Fruit fly (Drosophila melanogaster) whole organism, embryonic: ENCODE data around the gene mRpL35.

Experiments
- CG13296 ChIP-seq: fragments of 200-800 bp; sonication (Bioruptor generic); optimal IDR thresholded peaks from 3 replicates; lab custom pipeline; 2018; ENCODE audit warnings: missing biosample characterization, mild to moderate bottlenecking, missing genetic modification characterization
- CG1529 ChIP-seq: fragments of 200-800 bp; sonication (Bioruptor generic); optimal IDR thresholded peaks from 3 replicates; lab custom pipeline; 2018; ENCODE audit warnings: missing biosample characterization, missing genetic modification characterization
- CG2202 ChIP-seq: fragments of 200-800 bp; sonication (Bioruptor generic); optimal IDR thresholded peaks from 2 replicates; lab custom pipeline; 2018; ENCODE audit warnings: missing biosample characterization, mild to moderate bottlenecking, missing genetic modification characterization
- CG31365 ChIP-seq: fragments of 200-800 bp; sonication (Bioruptor generic); optimal IDR thresholded peaks from 2 replicates; lab custom pipeline; 2018; ENCODE audit warnings: missing biosample characterization, mild to moderate bottlenecking, missing genetic modification characterization
- CG6765 ChIP-seq: fragments of 200-800 bp; sonication (Bioruptor generic); optimal IDR thresholded peaks from 3 replicates; lab custom pipeline; 2017; ENCODE audit warnings: missing biosample characterization, mild to moderate bottlenecking, missing genetic modification characterization
- CG9876 ChIP-seq: fragments of 200-800 bp; sonication (Bioruptor generic); optimal IDR thresholded peaks from 2 replicates; lab custom pipeline; 2016; ENCODE audit warnings: missing biosample characterization, missing genetic modification characterization
- HLHmδ ChIP-seq: fragments of 200-800 bp; sonication (Bioruptor generic); optimal IDR thresholded peaks from 2 replicates; lab custom pipeline; 2018; ENCODE audit warnings: missing biosample characterization, mild to moderate bottlenecking, missing genetic modification characterization, moderate library complexity
- NC2α ChIP-seq: fragments of 200-800 bp; sonication (Bioruptor generic); optimal IDR thresholded peaks from 2 replicates; lab custom pipeline; 2016; ENCODE audit warnings: missing biosample characterization, missing genetic modification characterization
- dimm ChIP-seq: fragments of 200-800 bp; sonication (Bioruptor generic); IDR thresholded peaks from 2 replicates; pipeline ENCODE4 v1.3.6; 2022; ENCODE audit warnings: missing biosample characterization, missing genetic modification characterization
- gfzf ChIP-seq: fragments of 200-800 bp; sonication (Bioruptor generic); optimal IDR thresholded peaks from 2 replicates; lab custom pipeline; 2016; ENCODE audit warnings: missing biosample characterization, mild to moderate bottlenecking, missing genetic modification characterization, moderate library complexity
- hbn ChIP-seq: fragments of 200-800 bp; sonication (Bioruptor generic); IDR thresholded peaks from 2 replicates; pipeline ENCODE4 v1.3.6; 2022; ENCODE audit warnings: missing biosample characterization, missing genetic modification characterization; ENCODE audit not compliant: partially characterized antibody
- odd ChIP-seq: fragments of 200-800 bp; sonication (Bioruptor generic); optimal IDR thresholded peaks from 2 replicates; lab custom pipeline; 2017; ENCODE audit warnings: missing biosample characterization, mild to moderate bottlenecking, missing genetic modification characterization

- TF ChIP-seq CG13296 (GFP tag; lab: Kevin White, UChicago) (no peak), CG9876 (no peak), gfzf (GFP tag; lab: Kevin White, UChicago) (no peak), CG2202 (tag; lab: Kevin White, UChicago) (no peak), HLHmδ (no peak), CG1529 (GFP tag; lab: Kevin White, UChicago) (no peak), NC2α (GFP tag; lab: Kevin White, UChicago) (no peak), CG31365 (no peak), odd (GFP tag; lab: Kevin White, UChicago) (no peak), hbn (no peak), dimm (GFP tag; lab: Robert Waterston, UW) (no peak), CG6765 (GFP tag; lab: Kevin White, UChicago) (no peak)
Observed at dm6 chr3R:22031738-22032137, 8.4 kb downstream of the mRpL35 start, which contains the start of gene CG13409.
